Worm (Caenorhabditis elegans): Measurements from ENCODE around the gene zig-10.

Gene zig-10

ce11 chrII:6394037-6394436, 4.5 kb upstream of the zig-10 start:
- TF ChIP-seq cey-2 (tag; optimal IDR thresholded peaks at IDR 0.05; ENCODE audit: borderline replicate concordance, insufficient read depth) (no peak), ceh-32 (tag; optimal IDR thresholded peaks at IDR 0.05; ENCODE audit: poor library complexity) (no peak), Y48G9A.11 (GFP tag; IDR thresholded peaks at IDR 0.05) (no peak), lin-39 (tag; optimal IDR thresholded peaks at IDR 0.05) (no peak), nhr-11 (tag; optimal IDR thresholded peaks at IDR 0.05) (no peak), aly-2 (tag; optimal IDR thresholded peaks at IDR 0.05) (no peak), dpl-1 (GFP tag; optimal IDR thresholded peaks at IDR 0.05) (no peak)

- TF ChIP-seq unc-39 (tag; optimal IDR thresholded peaks at IDR 0.05), result no peak
- TF ChIP-seq ces-1 (GFP tag; optimal IDR thresholded peaks at IDR 0.05), result no peak
- no peak for TF ChIP-seq duxl-1 (tag; optimal IDR thresholded peaks at IDR 0.05; ENCODE audit: poor library complexity)
- TF ChIP-seq F26F4.8 (GFP tag; conservative IDR thresholded peaks at IDR 0.05), result no peak
- TF ChIP-seq ztf-7 (tag; optimal IDR thresholded peaks at IDR 0.05), result no peak
- TF ChIP-seq vab-7 (GFP tag; IDR thresholded peaks at IDR 0.05), result no peak
Measured at ce11 chrII:6401649-6402048, 3.1 kb downstream of the zig-10 start, which contains the start of gene btb-2. Gene btb-2 (plus strand): TSS chrII:6401949.

- TF ChIP-seq mep-1 (tag; optimal IDR thresholded peaks at IDR 0.05) (peak; percentile 21), aha-1 (tag) (no peak), daf-16 (GFP tag; optimal IDR thresholded peaks at IDR 0.05) (no peak), daf-16 (tag; optimal IDR thresholded peaks at IDR 0.05) (peak; percentile 53), lin-29 (GFP tag; IDR thresholded peaks at IDR 0.05) (no peak), tra-1 (GFP tag; IDR thresholded peaks at IDR 0.05) (no peak), pqm-1 (tag; optimal IDR thresholded peaks at IDR 0.05) (peak; percentile 34)
Measured at ce11 chrII:6403233-6403632, 4.7 kb downstream of the zig-10 start, which contains the start of gene T25D10.1. Gene T25D10.1 (plus strand): TSS chrII:6403401.

ce11 chrII:6407279-6407678, 8.8 kb downstream of the zig-10 start, which contains the start of gene spp-11:
Gene spp-11 (minus strand): TSS chrII:6407379.
- no peak for TF ChIP-seq spr-3 (GFP tag; optimal IDR thresholded peaks at IDR 0.05)
- no peak for TF ChIP-seq daf-16 (GFP tag; optimal IDR thresholded peaks at IDR 0.05)
- TF ChIP-seq daf-16 (tag; optimal IDR thresholded peaks at IDR 0.05), result peak; percentile 43

- TF ChIP-seq mdl-1 (tag; optimal IDR thresholded peaks at IDR 0.05), result no peak
- TF ChIP-seq tra-1 (GFP tag; IDR thresholded peaks at IDR 0.05), result no peak
- no peak for TF ChIP-seq pha-4 (GFP tag; IDR thresholded peaks at IDR 0.05)
- TF ChIP-seq pha-4 (tag; optimal IDR thresholded peaks at IDR 0.05), result no peak
- no peak for TF ChIP-seq F44E2.7 (GFP tag; IDR thresholded peaks at IDR 0.05)
- no peak for TF ChIP-seq nhr-41 (GFP tag; IDR thresholded peaks at IDR 0.05)
- TF ChIP-seq lin-29 (GFP tag; IDR thresholded peaks at IDR 0.05), result no peak
- TF ChIP-seq zfp-3 (GFP tag; conservative IDR thresholded peaks at IDR 0.05), result no peak
- no peak for TF ChIP-seq nhr-6 (tag; optimal IDR thresholded peaks at IDR 0.05)
- no peak for TF ChIP-seq snpc-1.2 (GFP tag; IDR thresholded peaks at IDR 0.05)
- TF ChIP-seq madf-5 (GFP tag; IDR thresholded peaks at IDR 0.05), result no peak
- no peak for TF ChIP-seq ceh-82 (tag; optimal IDR thresholded peaks at IDR 0.05)
- no peak for TF ChIP-seq dmd-6 (GFP tag; IDR thresholded peaks at IDR 0.05)
- no peak for TF ChIP-seq nhr-77 (tag; optimal IDR thresholded peaks at IDR 0.05)
- TF ChIP-seq php-3 (GFP tag; IDR thresholded peaks at IDR 0.05), result no peak
- no peak for TF ChIP-seq mep-1 (tag; optimal IDR thresholded peaks at IDR 0.05)
- no peak for TF ChIP-seq R02D3.7 (tag; optimal IDR thresholded peaks at IDR 0.05)
Measured at ce11 chrII:6409098-6409497, 10.6 kb downstream of the zig-10 start.
